Worm (Caenorhabditis elegans) whole organism, midembryonic: Measurements from ENCODE around the gene cox-6A.

Experiments used
- ref-1 ChIP-seq: fragments of 200-800 bp; sonication (Bioruptor generic); conservative IDR thresholded peaks from 2 replicates; pipeline ENCODE4 v1.3.6; 2022; ENCODE audit warnings: missing genetic modification reagents, missing genetic modification characterization, missing compliant biosample characterization
- ztf-29 ChIP-seq: fragments of 200-800 bp; sonication (Bioruptor generic); IDR thresholded peaks from 2 replicates; pipeline ENCODE4 v1.3.6; 2022; ENCODE audit warnings: missing genetic modification reagents, missing genetic modification characterization, missing compliant biosample characterization

Gene cox-6A

DNA sequence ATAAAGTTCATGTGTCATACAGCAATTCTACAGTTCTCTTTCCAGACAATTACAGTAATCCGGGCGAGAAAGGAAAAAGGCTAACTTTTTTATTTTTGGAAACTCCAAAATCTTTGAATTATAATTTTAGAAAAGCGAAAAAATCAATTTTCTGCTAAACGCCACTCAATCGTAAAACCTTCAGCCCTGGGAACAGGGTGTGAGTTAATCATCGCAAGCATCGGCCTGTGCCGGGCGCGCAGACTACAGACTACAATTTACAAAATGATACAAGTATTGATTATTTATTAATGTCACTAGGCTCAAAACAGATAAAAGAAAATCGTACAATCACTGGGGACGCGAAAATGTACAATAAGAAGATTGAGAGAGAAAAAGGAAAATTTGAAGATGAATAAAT, 49.1 kb downstream of the cox-6A start:
- no peak for TF ChIP-seq ztf-29 (GFP tag; lab: Robert Waterston, UW)
- no peak for TF ChIP-seq ref-1 (GFP tag; lab: Robert Waterston, UW)
